Fruit fly (Drosophila melanogaster) whole organism, wandering third instar larva: Measurements from ENCODE around the gene CycK.

Experiments
- Myc ChIP-seq: fragments of >200 bp; optimal IDR thresholded peaks from 2 replicates; lab custom pipeline; 2017
- OdsH ChIP-seq: fragments of 200-800 bp; sonication (Bioruptor generic); optimal IDR thresholded peaks from 2 replicates; lab custom pipeline; 2016; ENCODE audit warnings: missing biosample characterization, mild to moderate bottlenecking, missing genetic modification characterization
- br ChIP-seq: fragments of 200-800 bp; sonication (Bioruptor generic); optimal IDR thresholded peaks from 2 replicates; lab custom pipeline; 2016; ENCODE audit warnings: missing biosample characterization, missing genetic modification characterization
- ey ChIP-seq: fragments of 200-800 bp; sonication (Bioruptor generic); optimal IDR thresholded peaks from 2 replicates; lab custom pipeline; 2016; ENCODE audit warnings: missing biosample characterization, missing genetic modification characterization
- fru ChIP-seq: fragments of 200-800 bp; sonication (Bioruptor generic); optimal IDR thresholded peaks from 3 replicates; lab custom pipeline; 2016; ENCODE audit warnings: missing biosample characterization, mild to moderate bottlenecking, missing genetic modification characterization
- jim ChIP-seq: fragments of 175-275, 200-325 bp; sonication (Bioruptor generic); optimal IDR thresholded peaks from 2 replicates; lab custom pipeline; 2016; ENCODE audit warnings: missing biosample characterization, mild to moderate bottlenecking, missing genetic modification characterization
- pan ChIP-seq: fragments of >200 bp; optimal IDR thresholded peaks from 2 replicates; lab custom pipeline; 2017

- no peak for TF ChIP-seq fru (GFP tag; lab: Kevin White, UChicago)
- TF ChIP-seq ey: no peak
- TF ChIP-seq pan (lab: Kevin White, UChicago): no peak
- no peak for TF ChIP-seq jim (GFP tag; lab: Kevin White, UChicago)
- TF ChIP-seq Myc (lab: Kevin White, UChicago): no peak
- TF ChIP-seq br: no peak
- TF ChIP-seq OdsH: no peak
Measured at dm6 chr2L:22153246-22153645, 23.3 kb upstream of the CycK start.
